Worm (Caenorhabditis elegans): Measurements from ENCODE around the gene B0218.7.

Gene B0218.7

DNA sequence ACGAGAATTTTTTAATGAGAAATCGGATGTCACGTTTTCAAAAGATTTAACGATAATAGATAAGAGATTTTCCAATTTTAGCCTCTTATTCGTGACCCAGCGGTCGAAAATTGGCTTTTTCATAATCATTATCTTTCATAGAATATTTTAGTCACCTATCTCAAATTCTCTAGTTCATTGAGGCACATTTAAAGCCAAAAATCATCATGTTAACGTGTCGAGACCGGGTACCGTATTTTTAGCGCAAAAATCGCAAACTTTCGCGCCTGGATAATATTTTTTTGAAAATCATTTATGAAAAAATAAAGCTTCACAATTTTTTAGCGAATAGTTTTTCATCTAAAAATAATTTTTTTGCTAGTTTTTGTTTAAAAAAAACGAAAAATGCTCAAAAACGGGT, at the start of gene B0218.7:
Gene B0218.7, minus strand, starts transcription at position 101 of the 400 bp plus-strand sequence.
- TF ChIP-seq nhr-21 (tag; optimal IDR thresholded peaks at IDR 0.05): no peak
- no peak for TF ChIP-seq nhr-77 (tag; optimal IDR thresholded peaks at IDR 0.05)
- TF ChIP-seq sma-3 (GFP tag; optimal IDR thresholded peaks at IDR 0.05): no peak
- TF ChIP-seq lsy-2 (tag; optimal IDR thresholded peaks at IDR 0.05): no peak
- TF ChIP-seq unc-62 (GFP tag; optimal IDR thresholded peaks at IDR 0.05): no peak
- no peak for TF ChIP-seq ama-1 (optimal IDR thresholded peaks at IDR 0.05)
- TF ChIP-seq nhr-11 (tag; optimal IDR thresholded peaks at IDR 0.05): no peak

DNA sequence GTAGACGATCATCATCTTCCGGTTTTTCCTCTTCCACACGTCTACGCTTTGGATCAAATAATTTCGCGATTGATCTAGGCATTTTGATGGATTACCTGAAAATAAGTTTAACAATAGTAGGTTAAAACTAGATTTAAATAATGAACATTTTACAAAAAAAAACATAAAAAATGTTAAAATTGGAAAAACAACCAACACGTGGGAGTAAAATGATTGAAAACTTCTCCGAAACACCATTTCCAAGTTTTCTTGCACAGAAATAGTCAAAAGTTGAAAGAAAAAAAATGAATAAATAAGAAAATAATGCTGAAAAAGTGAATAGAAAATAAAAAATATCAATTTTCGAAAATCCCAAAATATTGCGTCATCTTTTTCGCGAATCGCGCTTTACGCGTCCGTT, 45.9 kb upstream of the B0218.7 start, which contains the start of gene C07G1.7:
Gene C07G1.7, minus strand, starts transcription at position 101 of the 400 bp plus-strand sequence.
- TF ChIP-seq nhr-21 (tag; optimal IDR thresholded peaks at IDR 0.05) (no peak), lin-13 (GFP tag; optimal IDR thresholded peaks at IDR 0.05) (no peak), ztf-4 (tag; optimal IDR thresholded peaks at IDR 0.05) (no peak), alr-1 (tag; optimal IDR thresholded peaks at IDR 0.05) (no peak), lin-39 (tag; optimal IDR thresholded peaks at IDR 0.05) (no peak), mdl-1 (tag; optimal IDR thresholded peaks at IDR 0.05) (no peak), nhr-129 (tag; optimal IDR thresholded peaks at IDR 0.05) (no peak), elt-1 (tag; optimal IDR thresholded peaks at IDR 0.05) (no peak), ama-1 (optimal IDR thresholded peaks at IDR 0.05) (no peak), ZK546.5 (tag; optimal IDR thresholded peaks at IDR 0.05) (no peak), sem-4 (tag; optimal IDR thresholded peaks at IDR 0.05) (no peak), nhr-77 (tag; optimal IDR thresholded peaks at IDR 0.05) (no peak), blmp-1 (tag; optimal IDR thresholded peaks at IDR 0.05; ENCODE audit: insufficient read depth) (no peak), dmd-4 (tag; optimal IDR thresholded peaks at IDR 0.05) (no peak), mab-5 (tag; optimal IDR thresholded peaks at IDR 0.05) (no peak), nhr-11 (tag; optimal IDR thresholded peaks at IDR 0.05) (no peak)

DNA sequence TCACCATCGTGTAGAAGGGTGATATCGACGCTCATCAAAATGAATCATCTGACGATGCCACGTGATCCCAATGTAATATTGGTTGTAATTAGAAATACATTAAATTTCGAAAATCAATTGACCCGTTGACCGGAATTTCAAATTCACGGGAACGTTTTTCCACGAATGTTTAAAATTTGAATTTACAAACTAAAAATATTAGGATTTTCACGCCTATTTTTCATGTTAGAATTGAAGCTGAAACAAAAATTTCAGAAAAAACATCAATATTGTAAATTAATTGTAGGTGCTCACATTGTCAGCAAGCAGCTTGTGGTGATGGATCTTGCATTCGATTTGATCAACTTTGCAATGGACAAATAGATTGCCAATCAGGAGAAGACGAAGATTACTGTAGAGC, 44.5 kb upstream of the B0218.7 start, which contains the start of gene C07G1.6:
Gene C07G1.6, minus strand, starts transcription at position 101 of the 400 bp plus-strand sequence.
- TF ChIP-seq fos-1 (tag; optimal IDR thresholded peaks at IDR 0.05) (no peak), aly-2 (tag; optimal IDR thresholded peaks at IDR 0.05) (no peak), ztf-11 (tag; optimal IDR thresholded peaks at IDR 0.05) (no peak), elt-3 (tag; optimal IDR thresholded peaks at IDR 0.05) (no peak), snpc-4 (tag; optimal IDR thresholded peaks at IDR 0.05) (no peak), ztf-1 (GFP tag; conservative IDR thresholded peaks at IDR 0.05) (no peak), unc-39 (tag; optimal IDR thresholded peaks at IDR 0.05) (no peak), unc-62 (GFP tag; optimal IDR thresholded peaks at IDR 0.05) (no peak), ceh-16 (tag; optimal IDR thresholded peaks at IDR 0.05) (no peak), gmeb-1 (tag; optimal IDR thresholded peaks at IDR 0.05) (no peak), nhr-6 (tag; optimal IDR thresholded peaks at IDR 0.05) (no peak), crh-2 (tag; optimal IDR thresholded peaks at IDR 0.05) (no peak)

DNA sequence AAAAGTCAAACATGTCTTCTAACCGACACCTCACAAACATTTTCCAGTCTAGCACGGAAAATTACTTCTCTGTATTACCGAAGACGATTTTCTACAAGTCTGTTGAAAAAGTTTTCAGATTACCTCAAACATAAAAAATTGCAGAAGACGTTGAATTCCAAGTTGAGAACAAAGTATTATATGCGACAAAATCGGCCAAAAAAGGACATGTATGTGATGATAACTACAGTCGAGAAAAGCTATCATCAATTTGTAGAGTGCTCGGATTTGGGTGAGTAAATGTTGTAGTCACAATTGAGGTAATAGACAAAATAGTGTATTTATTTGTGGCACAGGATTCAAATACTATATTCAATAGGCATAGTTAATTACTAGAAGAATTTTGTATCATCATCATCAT, 43.0 kb upstream of the B0218.7 start:
- TF ChIP-seq mdl-1 (tag; optimal IDR thresholded peaks at IDR 0.05) (no peak), crh-2 (tag; optimal IDR thresholded peaks at IDR 0.05) (no peak), ceh-16 (tag; optimal IDR thresholded peaks at IDR 0.05) (no peak), unc-39 (tag; optimal IDR thresholded peaks at IDR 0.05) (no peak), fos-1 (tag; optimal IDR thresholded peaks at IDR 0.05) (no peak), sem-4 (tag; optimal IDR thresholded peaks at IDR 0.05) (no peak), R02D3.7 (tag; optimal IDR thresholded peaks at IDR 0.05) (no peak), skn-1 (tag; optimal IDR thresholded peaks at IDR 0.05) (no peak), F13H6.1 (tag; optimal IDR thresholded peaks at IDR 0.05) (no peak), gmeb-1 (tag; optimal IDR thresholded peaks at IDR 0.05) (no peak), unc-55 (GFP tag; optimal IDR thresholded peaks at IDR 0.05) (no peak)

DNA sequence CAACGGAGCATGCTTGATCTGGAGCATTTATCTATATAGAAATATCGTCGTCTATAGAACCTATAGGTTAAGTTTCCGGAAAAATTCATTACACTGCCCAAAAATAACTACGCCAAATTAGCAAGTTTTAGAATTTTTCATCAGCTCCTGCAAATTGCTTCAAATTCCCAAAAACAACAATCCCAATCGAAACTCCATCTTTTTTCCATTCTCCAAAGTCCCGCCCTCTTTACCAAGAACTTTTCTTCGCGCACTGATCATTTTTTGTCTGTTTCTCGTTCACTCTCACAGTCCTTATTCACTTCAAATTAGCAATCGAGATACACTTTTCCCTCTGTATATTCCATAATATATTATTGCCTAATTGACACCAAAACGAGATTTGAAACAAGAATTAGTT, 40.5 kb upstream of the B0218.7 start, which contains the start of gene svh-1:
Gene svh-1, plus strand, starts transcription at position 301 of the 400 bp plus-strand sequence.
- TF ChIP-seq skn-1 (tag; optimal IDR thresholded peaks at IDR 0.05): no peak
